Comparison of ENCODE assay signal across 4 fruit fly cellular contexts in genomic region chr3R:15087606-15088193, dm6.
TF ChIP-seq lines count a peak whose summit lies in the region.

No protein-coding gene starts in this region.

- peak; percentile 14 for TF ChIP-seq CTCF in whole organism, embryonic (GFP tag; optimal IDR thresholded peaks at IDR 0.05; lab: Kevin White, UChicago)

TF ChIP-seq in whole organism, embryonic, 481 proteins besides CTCF, POLR2A, EP300 and RAD21 (continues in another document):
- TF ChIP-seq CG31388 (GFP tag; optimal IDR thresholded peaks at IDR 0.05; lab: Kevin White, UChicago) (peak; percentile 29), NC2α (GFP tag; optimal IDR thresholded peaks at IDR 0.05; lab: Kevin White, UChicago) (peak; percentile 66), ab (GFP tag; optimal IDR thresholded peaks at IDR 0.05; lab: Kevin White, UChicago) (peak; percentile 48), tx (GFP tag; optimal IDR thresholded peaks at IDR 0.05; lab: Kevin White, UChicago) (peak; percentile 70), CkIIα-i1 (GFP tag; IDR thresholded peaks at IDR 0.05; lab: Robert Waterston, UW) (peak; percentile 85), kni (GFP tag; optimal IDR thresholded peaks at IDR 0.05; lab: Kevin White, UChicago) (no peak), gro (GFP tag; optimal IDR thresholded peaks at IDR 0.05; lab: Kevin White, UChicago) (peak; percentile 79), Usf (GFP tag; optimal IDR thresholded peaks at IDR 0.05; lab: Kevin White, UChicago) (no peak), pan (optimal IDR thresholded peaks at IDR 0.05; lab: Kevin White, UChicago) (no peak), pan (GFP tag; optimal IDR thresholded peaks at IDR 0.05 in 1 of 2, IDR thresholded peaks at IDR 0.05 in 1 of 2) (peak in 1 of 2 experiments; percentile 94), CG7786 (GFP tag; optimal IDR thresholded peaks at IDR 0.05; lab: Kevin White, UChicago) (peak; percentile 71), CG2875 (GFP tag; optimal IDR thresholded peaks at IDR 0.05; lab: Kevin White, UChicago) (peak; percentile 63), D (optimal IDR thresholded peaks at IDR 0.05; lab: Kevin White, UChicago) (no peak), D (GFP tag; optimal IDR thresholded peaks at IDR 0.05; lab: Kevin White, UChicago) (peak; percentile 72), CG34422 (GFP tag; IDR thresholded peaks at IDR 0.05; lab: Robert Waterston, UW) (peak; percentile 95), CG10274 (GFP tag; optimal IDR thresholded peaks at IDR 0.05; lab: Kevin White, UChicago) (peak; percentile 53), Med (GFP tag; lab: Kevin White, UChicago) (peak; percentile 98), CG11696 (GFP tag; IDR thresholded peaks at IDR 0.05; lab: Robert Waterston, UW) (peak; percentile 81), ken (GFP tag; IDR thresholded peaks at IDR 0.05; lab: Robert Waterston, UW) (peak; percentile 88), phol (tag; optimal IDR thresholded peaks at IDR 0.05; lab: Kevin White, UChicago) (peak; percentile 85), schlank (tag; optimal IDR thresholded peaks at IDR 0.05; lab: Kevin White, UChicago) (no peak), jing (GFP tag; optimal IDR thresholded peaks at IDR 0.05; lab: Kevin White, UChicago) (peak; percentile 83), CG1529 (GFP tag; optimal IDR thresholded peaks at IDR 0.05; lab: Kevin White, UChicago) (peak; percentile 57)

TF ChIP-seq in whole organism, prepupa, 60 proteins besides CTCF, POLR2A, EP300 and RAD21 (continues in another document):
- TF ChIP-seq CG8119 (GFP tag; IDR thresholded peaks at IDR 0.05; lab: Robert Waterston, UW) (0 out of 3 replicates have a peak, but pooled peaks have one; percentile 14), CG10669 (GFP tag; optimal IDR thresholded peaks at IDR 0.05; lab: Kevin White, UChicago) (peak; percentile 38), achi (GFP tag; optimal IDR thresholded peaks at IDR 0.05; lab: Kevin White, UChicago) (peak; percentile 35), CG9139 (GFP tag; optimal IDR thresholded peaks at IDR 0.05; lab: Kevin White, UChicago) (no peak), CG6854 (GFP tag; optimal IDR thresholded peaks at IDR 0.05; lab: Kevin White, UChicago) (no peak), CG4318 (GFP tag; optimal IDR thresholded peaks at IDR 0.05; lab: Kevin White, UChicago) (no peak), cyc (GFP tag; optimal IDR thresholded peaks at IDR 0.05; lab: Kevin White, UChicago) (peak; percentile 62), CG34406 (GFP tag; optimal IDR thresholded peaks at IDR 0.05; lab: Kevin White, UChicago) (peak; percentile 51), OdsH (GFP tag; optimal IDR thresholded peaks at IDR 0.05; lab: Kevin White, UChicago) (peak; percentile 64), spab (GFP tag; optimal IDR thresholded peaks at IDR 0.05; lab: Kevin White, UChicago) (no peak), net (GFP tag; optimal IDR thresholded peaks at IDR 0.05; lab: Kevin White, UChicago) (peak; percentile 42), CG11294 (GFP tag; IDR thresholded peaks at IDR 0.05; lab: Robert Waterston, UW) (no peak), Eip78C (GFP tag; lab: Kevin White, UChicago) (peak; percentile 72), Blimp-1 (GFP tag; optimal IDR thresholded peaks at IDR 0.05; lab: Kevin White, UChicago) (no peak), Hr39 (GFP tag; optimal IDR thresholded peaks at IDR 0.05; lab: Kevin White, UChicago) (peak; percentile 69), CG3032 (tag; optimal IDR thresholded peaks at IDR 0.05; lab: Kevin White, UChicago) (peak; percentile 27), CG8632 (GFP tag; optimal IDR thresholded peaks at IDR 0.05; lab: Kevin White, UChicago) (peak; percentile 46), Eip75B (GFP tag; optimal IDR thresholded peaks at IDR 0.05; lab: Kevin White, UChicago) (no peak), lz (GFP tag; optimal IDR thresholded peaks at IDR 0.05; lab: Kevin White, UChicago) (peak; percentile 49), CG7368 (GFP tag; optimal IDR thresholded peaks at IDR 0.05; lab: Kevin White, UChicago) (no peak), CG11902 (GFP tag; optimal IDR thresholded peaks at IDR 0.05; lab: Kevin White, UChicago) (peak; percentile 20), Met (GFP tag; optimal IDR thresholded peaks at IDR 0.05; lab: Kevin White, UChicago) (peak; percentile 54), CG6163 (GFP tag; IDR thresholded peaks at IDR 0.05; lab: Robert Waterston, UW) (peak; percentile 80), CG8319 (GFP tag; optimal IDR thresholded peaks at IDR 0.05; lab: Kevin White, UChicago) (no peak)

TF ChIP-seq in whole organism, pupa, 21 proteins besides CTCF, POLR2A, EP300 and RAD21:
- TF ChIP-seq CG13204 (GFP tag; optimal IDR thresholded peaks at IDR 0.05; lab: Kevin White, UChicago): no peak
- TF ChIP-seq CG15710 (tag; optimal IDR thresholded peaks at IDR 0.05; lab: Kevin White, UChicago): peak; percentile 35
- peak; percentile 30 for TF ChIP-seq CG17806 (tag; optimal IDR thresholded peaks at IDR 0.05; lab: Kevin White, UChicago)
- no peak for TF ChIP-seq Pif1A (GFP tag; optimal IDR thresholded peaks at IDR 0.05; lab: Kevin White, UChicago)
- no peak for TF ChIP-seq Ets98B (GFP tag; IDR thresholded peaks at IDR 0.05; lab: Robert Waterston, UW)
- TF ChIP-seq CG12605 (GFP tag; IDR thresholded peaks at IDR 0.05; lab: Robert Waterston, UW): no peak
- no peak for TF ChIP-seq gl (tag; optimal IDR thresholded peaks at IDR 0.05; lab: Kevin White, UChicago)
- peak; percentile 14 for TF ChIP-seq CG8301 (tag; optimal IDR thresholded peaks at IDR 0.05; lab: Kevin White, UChicago)
- TF ChIP-seq Snoo (tag; optimal IDR thresholded peaks at IDR 0.05; lab: Kevin White, UChicago): peak; percentile 42
- TF ChIP-seq CG10348 (GFP tag; IDR thresholded peaks at IDR 0.05; lab: Robert Waterston, UW): no peak
- TF ChIP-seq CG32121 (GFP tag; IDR thresholded peaks at IDR 0.05; lab: Robert Waterston, UW): no peak
- TF ChIP-seq EcR (GFP tag; optimal IDR thresholded peaks at IDR 0.05; lab: Kevin White, UChicago): no peak
- TF ChIP-seq CG34367 (tag; optimal IDR thresholded peaks at IDR 0.05; lab: Kevin White, UChicago): peak; percentile 35
- no peak for TF ChIP-seq Pif1B (GFP tag; optimal IDR thresholded peaks at IDR 0.05; lab: Kevin White, UChicago)
- TF ChIP-seq D1 (tag; optimal IDR thresholded peaks at IDR 0.05; lab: Kevin White, UChicago): no peak
- TF ChIP-seq CG14655 (GFP tag; optimal IDR thresholded peaks at IDR 0.05; lab: Kevin White, UChicago): peak; percentile 40
- TF ChIP-seq CG8159 (tag; optimal IDR thresholded peaks at IDR 0.05; lab: Kevin White, UChicago): peak; percentile 35
- peak; percentile 24 for TF ChIP-seq CG9948 (tag; optimal IDR thresholded peaks at IDR 0.05; lab: Kevin White, UChicago)
- 0 out of 3 replicates have a peak, but pooled peaks have one; percentile 32 for TF ChIP-seq CG4496 (GFP tag; IDR thresholded peaks at IDR 0.05; lab: Robert Waterston, UW)
- TF ChIP-seq fd96Ca (GFP tag; IDR thresholded peaks at IDR 0.05; lab: Robert Waterston, UW): peak; percentile 42; the same call in 1 of the 3 replicates
- no peak for TF ChIP-seq rn (GFP tag; IDR thresholded peaks at IDR 0.05; lab: Robert Waterston, UW)

TF ChIP-seq in whole organism, wandering third instar larva, 38 proteins besides CTCF, POLR2A, EP300 and RAD21:
- TF ChIP-seq h (GFP tag; optimal IDR thresholded peaks at IDR 0.05; lab: Kevin White, UChicago) (peak; percentile 19), rgr (GFP tag; optimal IDR thresholded peaks at IDR 0.05; lab: Kevin White, UChicago) (peak; percentile 48), OdsH (GFP tag; optimal IDR thresholded peaks at IDR 0.05; lab: Kevin White, UChicago) (peak; percentile 10), ey (GFP tag; optimal IDR thresholded peaks at IDR 0.05; lab: Kevin White, UChicago) (peak; percentile 16), HLH106 (tag; optimal IDR thresholded peaks at IDR 0.05; lab: Kevin White, UChicago) (peak; percentile 20), woc (GFP tag; optimal IDR thresholded peaks at IDR 0.05; lab: Kevin White, UChicago) (no peak), sv (GFP tag; optimal IDR thresholded peaks at IDR 0.05; lab: Kevin White, UChicago) (peak; percentile 70), Hnf4 (GFP tag; optimal IDR thresholded peaks at IDR 0.05; lab: Kevin White, UChicago) (peak; percentile 41), foxo (GFP tag; optimal IDR thresholded peaks at IDR 0.05; lab: Kevin White, UChicago) (peak in 1 of 2 experiments; percentile 60), psq (GFP tag; optimal IDR thresholded peaks at IDR 0.05; lab: Kevin White, UChicago) (peak; percentile 22), br (GFP tag; optimal IDR thresholded peaks at IDR 0.05; lab: Kevin White, UChicago) (peak; percentile 45), CrebA (GFP tag; optimal IDR thresholded peaks at IDR 0.05; lab: Kevin White, UChicago; ENCODE audit: borderline replicate concordance) (no peak), dl (GFP tag; optimal IDR thresholded peaks at IDR 0.05; lab: Kevin White, UChicago; ENCODE audit: insufficient read depth in 1 of 2, partially characterized antibody in 2 of 2) (no peak), fru (GFP tag; optimal IDR thresholded peaks at IDR 0.05; lab: Kevin White, UChicago) (peak; percentile 37), CG32264 (GFP tag; optimal IDR thresholded peaks at IDR 0.05; lab: Kevin White, UChicago) (peak; percentile 10), tai (GFP tag; optimal IDR thresholded peaks at IDR 0.05; lab: Kevin White, UChicago) (peak; percentile 7)

Comparison
In these comparisons a context has a peak if more than half of its experiments do, and no peak if none do; other contexts are left out.
1. Of the 7 proteins assayed by ChIP-seq in both whole organism, embryonic and whole organism, prepupa: peak only in whole organism, embryonic: Blimp-1, CG16779, CG6854 and Sox102F; only in whole organism, prepupa: Hr39; in both: Gug; in neither: 1.